Fruit fly (Drosophila melanogaster) whole organism: ENCODE measurements around the gene Adss.

ENCODE experiments used
- CG8478 ChIP-seq: fragments of >200 bp; optimal IDR thresholded peaks from 2 replicates; lab custom pipeline; 2018; ENCODE audit warnings: inconsistent platforms
- Dll ChIP-seq: fragments of >200 bp; optimal IDR thresholded peaks from 2 replicates; lab custom pipeline; 2017
- EcR ChIP-seq, 2 experiments: fragments of >200 bp; optimal IDR thresholded peaks; 2 replicates each; lab custom pipeline; 2017; ENCODE audit warnings: missing biosample characterization in 2 of 2, missing genetic modification characterization in 2 of 2, missing genetic modification reagents in 2 of 2
- pan ChIP-seq: fragments of >200 bp; optimal IDR thresholded peaks from 2 replicates; lab custom pipeline; 2017
- psq ChIP-seq: fragments of >200 bp; optimal IDR thresholded peaks from 2 replicates; lab custom pipeline; 2017
- usp ChIP-seq: fragments of >200 bp; optimal IDR thresholded peaks from 2 replicates; lab custom pipeline; 2017; ENCODE audit warnings: missing biosample characterization, missing genetic modification characterization, mixed read lengths

Adss gene

dm6 chr3R:20841840-20842239, 11.5 kb upstream of the Adss start, which contains the start of gene CG15695:
TSS of gene CG15695 (plus strand) at chr3R:20842140.
- TF ChIP-seq pan (lab: Kevin White, UChicago) (no peak), EcR (GFP tag; optimal IDR thresholded peaks at IDR 0.05; lab: Kevin White, UChicago) (no peak), Dll (no peak), usp (GFP tag; lab: Kevin White, UChicago) (no peak), psq (no peak), CG8478 (lab: Kevin White, UChicago) (no peak)

DNA sequence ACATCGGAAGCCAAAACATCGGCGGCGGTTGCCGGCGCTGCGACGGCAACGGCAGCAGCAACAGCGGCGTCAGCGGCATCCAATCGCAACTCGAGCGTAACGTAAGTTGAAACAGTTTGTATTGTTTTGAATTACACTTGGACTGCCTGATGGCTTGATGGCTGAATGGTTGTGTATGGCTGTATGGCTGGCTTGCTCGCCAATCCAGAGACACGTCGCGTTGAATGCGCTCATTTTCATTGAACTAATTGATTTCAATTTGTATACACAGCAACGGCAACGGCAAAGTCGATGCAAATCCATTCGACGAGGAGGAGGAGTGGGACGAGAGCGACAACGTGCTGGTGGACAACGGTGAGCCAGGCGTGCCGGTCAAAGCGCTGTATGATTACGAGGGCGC, 8.4 kb upstream of the Adss start:
- no peak for TF ChIP-seq EcR (GFP tag; optimal IDR thresholded peaks at IDR 0.05; lab: Kevin White, UChicago)
- TF ChIP-seq psq: no peak

DNA sequence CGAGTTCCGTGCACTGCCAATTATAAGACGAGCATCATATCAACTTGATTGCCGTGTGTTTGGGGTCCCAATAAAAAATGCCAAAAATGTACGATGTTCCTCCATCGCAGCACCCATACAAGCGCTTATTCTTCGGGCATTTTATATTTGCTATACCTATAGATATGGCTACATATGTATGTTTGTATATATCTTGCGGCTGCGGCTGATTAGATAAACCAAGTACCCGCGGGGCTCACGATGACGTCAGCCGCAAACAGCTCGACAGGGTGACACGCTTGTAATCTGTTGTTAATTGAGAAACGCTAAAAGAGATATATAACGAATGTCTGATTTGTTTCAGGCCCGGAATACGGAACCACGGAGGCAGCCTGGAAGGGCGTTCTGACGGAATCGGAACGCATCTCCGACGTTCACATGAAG, 6.9 kb upstream of the Adss start:
- TF ChIP-seq usp (GFP tag; lab: Kevin White, UChicago) (no peak), pan (lab: Kevin White, UChicago) (no peak), CG8478 (lab: Kevin White, UChicago) (no peak), EcR (GFP tag; optimal IDR thresholded peaks at IDR 0.05; lab: Kevin White, UChicago) (no peak), psq (no peak), Dll (no peak)

- TF ChIP-seq EcR (GFP tag; optimal IDR thresholded peaks at IDR 0.05; lab: Kevin White, UChicago) (no peak), psq (no peak), CG8478 (lab: Kevin White, UChicago) (no peak), Dll (no peak), usp (GFP tag; lab: Kevin White, UChicago) (no peak), pan (lab: Kevin White, UChicago) (no peak)
Measured at dm6 chr3R:20836257-20836856, 6.0 kb upstream of the Adss start.

- TF ChIP-seq usp (GFP tag; lab: Kevin White, UChicago) (no peak), psq (no peak), pan (lab: Kevin White, UChicago) (no peak), CG8478 (lab: Kevin White, UChicago) (no peak), EcR (GFP tag; optimal IDR thresholded peaks at IDR 0.05; lab: Kevin White, UChicago) (no peak), Dll (no peak)
Measured at dm6 chr3R:20835531-20835930, 5.2 kb upstream of the Adss start.

dm6 chr3R:20834770-20835183, 4.4 kb upstream of the Adss start:
- no peak for TF ChIP-seq usp (GFP tag; lab: Kevin White, UChicago)
- no peak for TF ChIP-seq EcR (GFP tag; optimal IDR thresholded peaks at IDR 0.05; lab: Kevin White, UChicago)
- TF ChIP-seq CG8478 (lab: Kevin White, UChicago): no peak
- TF ChIP-seq psq: no peak
- no peak for TF ChIP-seq pan (lab: Kevin White, UChicago)
- TF ChIP-seq Dll: no peak

- TF ChIP-seq pan (lab: Kevin White, UChicago) (no peak), CG8478 (lab: Kevin White, UChicago) (no peak), EcR (GFP tag; optimal IDR thresholded peaks at IDR 0.05; lab: Kevin White, UChicago) (no peak), psq (no peak), usp (GFP tag; lab: Kevin White, UChicago) (no peak), Dll (no peak)
Measured at dm6 chr3R:20833664-20834063, 3.3 kb upstream of the Adss start.

dm6 chr3R:20832689-20833524, 2.5 kb upstream of the Adss start, which contains the start of gene Synd:
TSS of gene Synd (plus strand) at chr3R:20832799.
- TF ChIP-seq pan (lab: Kevin White, UChicago) (no peak), EcR (GFP tag; optimal IDR thresholded peaks at IDR 0.05; lab: Kevin White, UChicago) (peak in 1 of 2 experiments; percentile 36)

DNA sequence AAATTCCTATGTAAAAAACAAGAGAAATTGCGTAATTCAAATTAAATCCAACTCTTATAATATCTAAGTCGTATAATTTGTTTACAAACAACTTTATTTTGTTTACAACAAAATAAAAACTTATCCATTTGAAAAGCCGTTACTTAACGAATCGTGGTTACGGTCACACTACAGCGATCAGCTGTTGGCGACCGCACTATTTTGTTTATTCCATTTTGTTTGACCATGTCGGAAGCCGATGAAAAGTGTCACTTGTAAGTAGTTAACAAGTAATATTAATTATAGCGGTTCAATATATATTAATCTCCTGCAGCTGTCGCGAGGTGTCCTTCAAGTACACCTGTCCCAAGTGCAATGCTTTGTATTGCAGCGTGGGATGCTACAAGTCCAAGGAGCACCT, 583 bp upstream of the Adss start, which contains the start of gene CG31223:
Gene CG31223, plus strand, starts transcription at position 165 of the 400 bp plus-strand sequence.
- no peak for TF ChIP-seq EcR (GFP tag; optimal IDR thresholded peaks at IDR 0.05; lab: Kevin White, UChicago)
- TF ChIP-seq Dll: no peak
- TF ChIP-seq psq: no peak
- TF ChIP-seq CG8478 (lab: Kevin White, UChicago): no peak
- no peak for TF ChIP-seq usp (GFP tag; lab: Kevin White, UChicago)
- no peak for TF ChIP-seq pan (lab: Kevin White, UChicago)

- TF ChIP-seq pan (lab: Kevin White, UChicago): no peak
- TF ChIP-seq usp (GFP tag; lab: Kevin White, UChicago): no peak
- no peak for TF ChIP-seq CG8478 (lab: Kevin White, UChicago)
- TF ChIP-seq Dll: no peak
- TF ChIP-seq psq: no peak
- no peak for TF ChIP-seq EcR (GFP tag; optimal IDR thresholded peaks at IDR 0.05; lab: Kevin White, UChicago)
Measured at dm6 chr3R:20829416-20830131, 806 bp downstream of the Adss start.

- no peak for TF ChIP-seq usp (GFP tag; lab: Kevin White, UChicago)
- TF ChIP-seq psq: no peak
- TF ChIP-seq Dll: no peak
- TF ChIP-seq CG8478 (lab: Kevin White, UChicago): peak; percentile 1
- peak in 1 of 2 experiments; percentile 80 for TF ChIP-seq EcR (GFP tag; optimal IDR thresholded peaks at IDR 0.05; lab: Kevin White, UChicago)
- no peak for TF ChIP-seq pan (lab: Kevin White, UChicago)
Measured at dm6 chr3R:20828520-20829415, 1.6 kb downstream of the Adss start.
